Fruit fly (Drosophila melanogaster): ENCODE results near the gene CG9147.

The CG9147 gene

DNA sequence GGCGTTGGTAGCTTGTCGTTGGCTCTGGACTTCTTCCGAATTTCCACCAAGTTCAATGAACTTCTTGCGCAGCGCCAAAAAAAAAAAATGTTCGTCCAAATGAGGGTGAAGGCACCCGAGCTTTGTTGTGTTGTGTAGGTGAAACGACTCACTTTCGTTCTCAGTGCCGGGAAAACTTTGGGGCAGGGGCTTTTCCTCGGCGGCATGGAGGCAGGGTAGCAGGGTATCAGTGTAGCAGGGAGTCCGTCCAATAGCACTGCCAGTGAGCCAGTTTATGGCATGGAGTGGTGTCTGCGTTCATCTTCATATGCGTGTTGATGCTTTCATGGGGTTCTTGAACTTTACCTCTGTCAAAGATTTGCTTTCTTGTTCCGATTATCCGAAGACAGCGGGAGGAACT lies 8.5 kb downstream of the CG9147 start (continued):
- TF ChIP-seq cwo (GFP tag; optimal IDR thresholded peaks at IDR 0.05) (no peak), Hr39 (optimal IDR thresholded peaks at IDR 0.05) (no peak), wek (GFP tag; optimal IDR thresholded peaks at IDR 0.05) (no peak), Pdp1 (GFP tag; optimal IDR thresholded peaks at IDR 0.05) (no peak), cg (GFP tag; optimal IDR thresholded peaks at IDR 0.05) (peak; percentile 2), z (GFP tag; IDR thresholded peaks at IDR 0.05) (peak; percentile 79), CG10462 (GFP tag; optimal IDR thresholded peaks at IDR 0.05) (no peak), Sox102F (GFP tag; optimal IDR thresholded peaks at IDR 0.05) (no peak), CG33557 (GFP tag; optimal IDR thresholded peaks at IDR 0.05) (no peak), CG10147 (GFP tag; optimal IDR thresholded peaks at IDR 0.05) (no peak), Xbp1 (GFP tag; optimal IDR thresholded peaks at IDR 0.05) (no peak), CG10543 (GFP tag; optimal IDR thresholded peaks at IDR 0.05) (peak; percentile 39), CG13296 (GFP tag; optimal IDR thresholded peaks at IDR 0.05) (no peak), CG10431 (GFP tag; optimal IDR thresholded peaks at IDR 0.05) (peak; percentile 13), sqz (GFP tag; optimal IDR thresholded peaks at IDR 0.05) (peak; percentile 72), CG15011 (GFP tag; optimal IDR thresholded peaks at IDR 0.05) (no peak), NfI (GFP tag; optimal IDR thresholded peaks at IDR 0.05) (no peak), ato (GFP tag; IDR thresholded peaks at IDR 0.05; ENCODE audit: partially characterized antibody) (no peak), pros (GFP tag; optimal IDR thresholded peaks at IDR 0.05) (peak; percentile 28), CG17829 (tag; optimal IDR thresholded peaks at IDR 0.05) (no peak), trh (GFP tag; optimal IDR thresholded peaks at IDR 0.05) (no peak), Dad (GFP tag; optimal IDR thresholded peaks at IDR 0.05) (no peak), CG30403 (GFP tag; optimal IDR thresholded peaks at IDR 0.05) (no peak), Nf-YA (GFP tag; IDR thresholded peaks at IDR 0.05) (no peak), CG9876 (GFP tag; optimal IDR thresholded peaks at IDR 0.05) (no peak), D19A (tag; optimal IDR thresholded peaks at IDR 0.05) (no peak), CG10366 (GFP tag; IDR thresholded peaks at IDR 0.05) (no peak), CG2889 (GFP tag; IDR thresholded peaks at IDR 0.05) (0 out of 3 replicates have a peak, but pooled peaks have one; percentile 19), vvl (GFP tag; IDR thresholded peaks at IDR 0.05) (no peak), Med (GFP tag) (peak; percentile 60), Myb (GFP tag; optimal IDR thresholded peaks at IDR 0.05) (no peak), seq (GFP tag; IDR thresholded peaks at IDR 0.05) (peak; percentile 35; the same call in 1 of the 2 replicates), ranshi (GFP tag; IDR thresholded peaks at IDR 0.05) (no peak), Hr51 (GFP tag; optimal IDR thresholded peaks at IDR 0.05) (no peak), Opbp (GFP tag; IDR thresholded peaks at IDR 0.05; ENCODE audit: partially characterized antibody) (no peak), kni (GFP tag; optimal IDR thresholded peaks at IDR 0.05) (peak; percentile 52), CG6813 (GFP tag; optimal IDR thresholded peaks at IDR 0.05) (no peak), CG11723 (GFP tag; optimal IDR thresholded peaks at IDR 0.05) (no peak), Elba2 (GFP tag; optimal IDR thresholded peaks at IDR 0.05) (no peak), CG13894 (tag; optimal IDR thresholded peaks at IDR 0.05) (peak; percentile 41), HLHmδ (GFP tag; optimal IDR thresholded peaks at IDR 0.05) (peak; percentile 20), CG3065 (GFP tag; optimal IDR thresholded peaks at IDR 0.05) (no peak), exex (tag; optimal IDR thresholded peaks at IDR 0.05) (no peak), nau (GFP tag; optimal IDR thresholded peaks at IDR 0.05) (no peak), ci (GFP tag; IDR thresholded peaks at IDR 0.05) (peak; percentile 68), Deaf1 (tag; optimal IDR thresholded peaks at IDR 0.05) (peak; percentile 43), abd-A (tag; optimal IDR thresholded peaks at IDR 0.05) (peak; percentile 68), sug (tag; optimal IDR thresholded peaks at IDR 0.05) (no peak), tio (GFP tag; optimal IDR thresholded peaks at IDR 0.05) (no peak), Dp (GFP tag; optimal IDR thresholded peaks at IDR 0.05) (no peak), CG17186 (GFP tag; optimal IDR thresholded peaks at IDR 0.05) (no peak)

All from whole organism, embryonic.